Worm (Caenorhabditis elegans) whole organism, L3 larva: ENCODE measurements around the gene E02H4.8.

Experiments
- R02D3.7 ChIP-seq: fragments of 150-350 bp; optimal IDR thresholded peaks from 2 replicates; lab custom pipeline; 2014; ENCODE audit warnings: missing biosample characterization, missing genetic modification characterization
- ceh-82 ChIP-seq: fragments of 150-350 bp; optimal IDR thresholded peaks from 2 replicates; lab custom pipeline; 2014; ENCODE audit warnings: missing biosample characterization, missing genetic modification characterization
- elt-3 ChIP-seq, 3 experiments: fragments of 150-350 bp in 1 of 3; sonication (generic microtip) in 2 of 3; optimal IDR thresholded peaks; 2 replicates in 2 of 3; 4 replicates in 1 of 3; lab custom pipeline; 2014 to 2017; ENCODE audit warnings: missing biosample characterization in 3 of 3, missing genetic modification characterization in 3 of 3
- nfya-1 ChIP-seq: sonication (generic microtip); optimal IDR thresholded peaks from 2 replicates; lab custom pipeline; 2017; ENCODE audit warnings: missing genetic modification characterization, mild to moderate bottlenecking, missing compliant biosample characterization, antibody characterized with exemption, moderate library complexity; ENCODE audit not compliant: insufficient read depth
- nhr-237 ChIP-seq: fragments of 150-350 bp; optimal IDR thresholded peaks from 2 replicates; lab custom pipeline; 2014; ENCODE audit warnings: missing biosample characterization, missing genetic modification characterization
- nhr-25 ChIP-seq: sonication (generic microtip); optimal IDR thresholded peaks from 2 replicates; lab custom pipeline; 2017; ENCODE audit warnings: missing biosample characterization, missing genetic modification characterization
- nhr-28 ChIP-seq: fragments of 150-350 bp; optimal IDR thresholded peaks from 2 replicates; lab custom pipeline; 2014; ENCODE audit warnings: missing biosample characterization, missing genetic modification characterization
- nhr-67 ChIP-seq: fragments of 150-350 bp; optimal IDR thresholded peaks from 2 replicates; lab custom pipeline; 2014; ENCODE audit warnings: missing biosample characterization, missing genetic modification characterization
- pha-4 ChIP-seq: fragments of 150-350 bp; optimal IDR thresholded peaks from 2 replicates; lab custom pipeline; 2014; ENCODE audit warnings: missing biosample characterization, missing genetic modification reagents, missing genetic modification characterization
- skn-1 ChIP-seq: fragments of 150-350 bp; optimal IDR thresholded peaks from 2 replicates; lab custom pipeline; 2014; ENCODE audit warnings: missing biosample characterization, missing genetic modification characterization

DNA sequence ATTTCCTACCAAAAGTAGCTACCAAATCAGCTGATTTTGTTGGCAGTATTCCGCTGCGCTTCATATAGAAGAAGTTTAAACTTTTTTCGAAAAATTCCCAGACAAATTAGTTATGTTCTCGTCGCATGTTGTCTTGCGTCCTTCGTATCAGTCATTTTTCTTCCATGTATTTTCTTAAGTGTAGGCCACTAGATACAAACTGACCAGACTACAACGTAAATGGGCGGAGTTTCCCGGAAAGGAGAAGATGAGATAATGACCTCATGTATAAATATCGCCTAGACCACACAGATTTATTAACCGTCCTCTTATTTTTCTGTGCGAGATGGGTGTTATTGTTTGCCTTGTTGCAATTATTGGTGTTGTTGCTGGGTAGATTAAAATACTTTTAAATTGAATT is 38.1 kb downstream of the E02H4.8 start, which contains the start of gene cyp-13B2:
- no peak for TF ChIP-seq nhr-67
- TF ChIP-seq nhr-25 (tag; lab: Kevin White, UChicago) = no peak
- no peak for TF ChIP-seq elt-3 (tag; optimal IDR thresholded peaks at IDR 0.05; lab: Kevin White, UChicago)
- no peak for TF ChIP-seq nfya-1
- no peak for TF ChIP-seq nhr-237 (tag; lab: Kevin White, UChicago)
- no peak for TF ChIP-seq R02D3.7 (tag; lab: Kevin White, UChicago)
- no peak for TF ChIP-seq ceh-82 (tag; lab: Kevin White, UChicago)
- TF ChIP-seq skn-1 (tag; lab: Kevin White, UChicago) = no peak
- no peak for TF ChIP-seq nhr-28
- no peak for TF ChIP-seq pha-4 (tag; lab: Kevin White, UChicago)
